Fruit fly (Drosophila melanogaster): ENCODE measurements around the gene CG9044.

DNA sequence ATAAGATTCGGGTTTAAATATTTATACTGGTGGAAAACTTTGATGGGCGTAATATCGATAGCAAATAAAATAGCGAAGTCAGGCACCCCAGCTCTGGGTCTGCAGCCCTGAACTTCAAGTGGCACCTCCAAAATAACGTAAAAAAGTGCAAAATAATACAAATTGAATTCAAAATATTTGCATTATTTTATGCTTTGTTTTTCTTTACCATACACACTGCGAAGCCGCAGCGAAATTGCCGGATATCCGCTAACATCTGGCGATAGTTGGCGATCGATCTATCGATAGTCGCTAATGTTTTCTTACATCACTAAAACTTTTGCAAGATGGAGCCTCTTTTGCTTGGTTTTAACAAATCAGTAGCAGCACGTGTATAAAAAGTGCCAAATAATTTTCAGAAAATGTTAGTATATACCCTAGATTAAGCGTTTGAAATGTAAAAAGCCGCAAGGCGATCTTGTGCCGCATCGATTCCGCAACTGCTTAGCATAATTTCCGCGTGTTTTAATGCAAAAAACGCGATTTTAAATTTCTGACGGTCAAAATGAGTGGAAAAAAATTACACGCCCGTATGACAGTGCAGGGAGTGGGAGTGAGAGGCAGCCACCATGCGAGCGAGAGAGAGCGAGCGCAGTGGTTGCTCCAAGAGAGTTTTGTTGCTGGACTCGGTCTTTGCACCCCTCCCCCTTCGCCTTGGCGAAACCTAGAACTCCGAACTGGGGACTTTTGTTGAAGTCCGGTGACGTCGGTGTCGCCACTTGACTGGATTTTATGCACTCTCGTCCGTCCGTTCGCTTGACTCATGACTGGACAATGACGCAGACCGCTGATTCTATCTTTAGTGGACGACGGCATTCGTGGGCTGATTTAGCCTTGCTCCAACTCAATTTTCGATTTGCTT lies 32.4 kb downstream of the CG9044 start, which contains the start of gene eIF4A:
- TF ChIP-seq usp (GFP tag; optimal IDR thresholded peaks at IDR 0.05) = no peak
- no peak for TF ChIP-seq psq (GFP tag; optimal IDR thresholded peaks at IDR 0.05)
- TF ChIP-seq sv (GFP tag; optimal IDR thresholded peaks at IDR 0.05) = no peak
- no peak for TF ChIP-seq Dfd (GFP tag; optimal IDR thresholded peaks at IDR 0.05)
- TF ChIP-seq Hr78 (GFP tag; optimal IDR thresholded peaks at IDR 0.05) = no peak
- TF ChIP-seq Jra (GFP tag; optimal IDR thresholded peaks at IDR 0.05) = no peak
- no peak for TF ChIP-seq OdsH (GFP tag; optimal IDR thresholded peaks at IDR 0.05)
- TF ChIP-seq HLH106 (tag; optimal IDR thresholded peaks at IDR 0.05) = peak; percentile 14
- TF ChIP-seq Hnf4 (GFP tag; optimal IDR thresholded peaks at IDR 0.05) = no peak

Measured in whole organism, wandering third instar larva.